Worm (Caenorhabditis elegans) whole organism, young adult: ENCODE measurements around the gene nhr-167.

ENCODE experiments used
- rcor-1 ChIP-seq: fragments of 200-800 bp; sonication (Bioruptor generic); IDR thresholded peaks from 2 replicates; pipeline ENCODE4 v1.3.6; 2022; ENCODE audit warnings: missing genetic modification reagents, missing genetic modification characterization, missing compliant biosample characterization
- unc-62 ChIP-seq: fragments of 150-350 bp; optimal IDR thresholded peaks from 2 replicates; lab custom pipeline; 2014; ENCODE audit warnings: missing biosample characterization, missing genetic modification reagents, missing genetic modification characterization

DNA sequence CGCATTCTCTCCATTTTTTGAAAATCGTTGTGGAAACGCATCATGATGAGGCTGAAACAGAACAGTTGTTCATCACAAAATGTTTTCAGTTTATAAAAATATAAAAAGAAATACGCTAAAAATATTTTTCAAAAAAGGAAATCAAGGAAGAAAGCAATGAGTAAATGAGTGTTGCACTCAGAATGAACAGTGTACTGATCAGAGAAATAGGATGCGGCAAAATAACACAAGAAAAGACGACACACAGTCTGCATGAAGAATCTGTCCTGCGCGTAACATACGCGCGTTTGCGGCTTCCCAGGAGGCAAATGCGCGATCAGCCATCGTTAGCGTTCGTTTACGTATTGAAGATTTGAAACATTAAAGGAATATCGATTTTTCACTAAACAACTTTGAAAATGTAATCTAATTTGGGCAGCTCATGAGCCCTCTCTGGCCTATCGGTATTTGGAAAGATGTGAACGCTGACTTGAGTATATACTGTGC is 1.7 kb upstream of the nhr-167 start, which contains the start of gene C49F5.3:
- no peak for TF ChIP-seq rcor-1 (GFP tag; lab: Robert Waterston, UW)
- no peak for TF ChIP-seq unc-62
